Fruit fly (Drosophila melanogaster): ENCODE results near the gene CG12299.

CG12299 gene

dm6 chr2L:10760422-10761166 is 23.4 kb downstream of the CG12299 start, which contains the start of gene CG6495:
CG6495 (plus strand) TSS chr2L:10761116.
- TF ChIP-seq noc (tag; optimal IDR thresholded peaks at IDR 0.05) = no peak

DNA sequence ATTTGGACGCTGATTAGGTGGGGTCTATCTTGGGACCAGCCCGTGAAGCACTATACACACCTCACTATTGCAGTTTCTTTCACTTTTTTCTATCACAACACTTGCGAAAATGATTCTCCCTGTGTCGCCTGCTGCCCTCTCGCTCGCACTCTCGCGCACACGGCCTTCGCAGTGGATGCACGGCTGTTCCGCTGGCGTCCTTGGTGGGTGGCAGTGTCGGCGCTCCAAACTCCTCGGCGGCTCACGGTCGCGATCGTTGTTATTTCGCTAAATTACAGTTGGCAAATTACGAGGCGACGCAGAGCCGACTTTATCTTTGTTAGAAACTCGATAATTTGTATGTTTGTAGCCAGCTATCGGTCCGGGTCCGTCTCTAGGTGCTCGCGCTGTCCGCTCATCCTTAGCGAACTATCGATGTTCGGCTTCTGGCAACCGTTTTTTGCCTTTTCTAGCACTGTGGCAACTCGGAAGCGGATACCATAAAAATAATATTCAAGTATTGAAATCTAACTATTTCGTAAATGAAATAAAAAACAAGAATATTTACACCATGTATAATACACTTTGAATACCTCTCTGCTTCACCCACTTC is 30.5 kb downstream of the CG12299 start, which contains the start of gene Ubc2:
Ubc2 (minus strand) TSS at position 410 of the 592 bp plus-strand sequence.
- TF ChIP-seq noc (tag; optimal IDR thresholded peaks at IDR 0.05) = no peak

DNA sequence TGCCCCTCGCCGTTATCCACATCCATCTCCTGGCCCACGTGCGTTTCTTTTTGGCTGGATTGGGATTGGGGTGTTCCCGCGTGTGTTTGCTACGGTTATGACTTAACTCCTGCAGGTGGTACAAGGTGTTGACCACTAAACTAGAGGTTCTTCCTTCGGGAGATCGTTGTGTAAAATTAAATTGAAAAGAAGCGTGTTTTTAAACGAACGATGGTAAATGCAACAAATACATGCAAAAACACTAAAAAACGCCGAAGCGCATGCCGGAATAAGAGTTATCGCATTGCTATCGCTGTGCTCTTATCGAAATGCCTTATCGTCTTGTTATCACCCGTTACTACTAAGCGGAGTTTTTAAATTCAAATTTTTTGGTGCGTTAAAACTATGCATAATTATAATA is 32.6 kb downstream of the CG12299 start, which contains the start of gene CG6724:
CG6724 (minus strand) TSS at position 245 of the 400 bp plus-strand sequence.
- no peak for TF ChIP-seq noc (tag; optimal IDR thresholded peaks at IDR 0.05)

dm6 chr2L:10770568-10770967 is 33.4 kb downstream of the CG12299 start, which contains the start of gene CG17127:
CG17127 (plus strand) TSS chr2L:10770868.
- no peak for TF ChIP-seq noc (tag; optimal IDR thresholded peaks at IDR 0.05)

DNA sequence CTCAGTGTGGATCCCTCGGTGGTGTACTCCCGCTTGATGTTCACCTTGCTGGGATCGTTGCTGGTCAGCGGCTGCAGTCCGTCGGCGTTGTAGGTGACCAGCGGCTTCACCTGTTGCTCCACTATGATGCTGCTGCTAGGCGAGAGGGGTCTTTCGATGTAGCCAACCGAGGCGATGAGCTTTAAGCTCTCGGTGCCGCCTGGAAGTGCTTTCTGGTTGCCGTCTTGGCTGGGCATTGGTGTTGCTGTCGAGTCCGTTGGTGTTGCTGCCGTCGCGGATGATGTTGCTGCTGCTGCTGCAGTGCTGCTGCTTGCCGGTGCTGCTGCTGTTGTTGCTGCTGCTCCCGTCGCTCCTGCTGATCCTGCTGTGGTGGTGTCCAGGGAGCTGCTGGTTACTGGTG is 36.9 kb downstream of the CG12299 start:
- TF ChIP-seq noc (tag; optimal IDR thresholded peaks at IDR 0.05) = no peak

DNA sequence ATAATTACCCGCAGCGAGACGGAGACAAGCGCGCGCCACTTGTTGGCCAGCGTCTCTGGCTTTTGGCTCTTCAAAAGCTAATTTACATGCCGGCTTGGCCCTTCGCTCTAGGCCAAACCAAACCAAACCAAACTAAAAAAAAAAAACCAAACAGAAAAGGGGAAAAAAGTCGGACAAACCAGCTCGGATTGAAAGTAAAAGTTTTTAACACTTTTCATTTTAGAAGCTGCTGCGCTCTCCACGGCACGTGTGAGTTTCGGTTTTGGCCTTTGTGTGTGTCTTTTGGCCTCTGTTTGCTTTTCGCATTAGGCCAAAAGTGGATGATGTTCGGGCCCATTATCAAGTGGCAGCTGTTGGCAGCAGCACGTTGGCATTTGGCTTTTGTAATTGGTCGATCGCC is 44.1 kb downstream of the CG12299 start:
- TF ChIP-seq noc (tag; optimal IDR thresholded peaks at IDR 0.05) = no peak

- no peak for TF ChIP-seq noc (tag; optimal IDR thresholded peaks at IDR 0.05)
These were observed 52.8 kb downstream of the CG12299 start, which contains the start of gene CG31870 for dm6 chr2L:10789922-10790321. CG31870 (plus strand) TSS chr2L:10790222.
